Worm (Caenorhabditis elegans) whole organism, L1 larva: Measurements from ENCODE around the gene znf-593.

ENCODE experiments used
- blmp-1 ChIP-seq: fragments of 150-350 bp; optimal IDR thresholded peaks from 2 replicates; lab custom pipeline; 2014; ENCODE audit warnings: missing biosample characterization, missing genetic modification characterization
- fos-1 ChIP-seq: fragments of 150-350 bp; optimal IDR thresholded peaks from 2 replicates; lab custom pipeline; 2014; ENCODE audit warnings: missing biosample characterization, missing genetic modification characterization
- nhr-12 ChIP-seq: sonication (generic microtip); optimal IDR thresholded peaks from 2 replicates; lab custom pipeline; 2017; ENCODE audit warnings: missing biosample characterization, missing genetic modification characterization
- nhr-76 ChIP-seq: sonication (generic microtip); optimal IDR thresholded peaks from 2 replicates; lab custom pipeline; 2017; ENCODE audit warnings: missing biosample characterization, missing genetic modification characterization
- snpc-4 ChIP-seq: fragments of 150-350 bp; optimal IDR thresholded peaks from 2 replicates; lab custom pipeline; 2014; ENCODE audit warnings: missing biosample characterization, missing genetic modification characterization
- unc-62 ChIP-seq: fragments of 150-350 bp; optimal IDR thresholded peaks from 2 replicates; lab custom pipeline; 2014; ENCODE audit warnings: missing biosample characterization, missing genetic modification reagents, missing genetic modification characterization
- unc-98 ChIP-seq: fragments of 200-800 bp; sonication (Bioruptor generic); IDR thresholded peaks from 2 replicates; pipeline ENCODE4 v1.3.6; 2022; ENCODE audit warnings: missing genetic modification characterization, missing compliant biosample characterization

- TF ChIP-seq snpc-4 (tag; lab: Kevin White, UChicago) = no peak
- TF ChIP-seq unc-98 (GFP tag; lab: Robert Waterston, UW) = no peak
- no peak for TF ChIP-seq unc-62 (GFP tag; lab: Kevin White, UChicago)
- no peak for TF ChIP-seq nhr-12
- TF ChIP-seq nhr-76 = no peak
- no peak for TF ChIP-seq fos-1 (tag; lab: Kevin White, UChicago)
- TF ChIP-seq blmp-1 = no peak
Measured at ce11 chrIII:11895504-11895903, 23.0 kb downstream of the znf-593 start.
